Fruit fly (Drosophila melanogaster): Measurements from ENCODE around the gene HINT1.

dm6 chr2L:2810831-2811230, 40.9 kb downstream of the HINT1 start:
- TF ChIP-seq CG34367 (tag; optimal IDR thresholded peaks at IDR 0.05): no peak
- TF ChIP-seq Pif1A (GFP tag; optimal IDR thresholded peaks at IDR 0.05): no peak
- TF ChIP-seq EcR (GFP tag; optimal IDR thresholded peaks at IDR 0.05): no peak
- TF ChIP-seq CG32121 (GFP tag; IDR thresholded peaks at IDR 0.05): no peak
- TF ChIP-seq CG4496 (GFP tag; IDR thresholded peaks at IDR 0.05): no peak
- no peak for TF ChIP-seq CG15710 (tag; optimal IDR thresholded peaks at IDR 0.05)
- TF ChIP-seq D1 (tag; optimal IDR thresholded peaks at IDR 0.05): no peak
